Fruit fly (Drosophila melanogaster): ENCODE data around the gene CG31789.

Gene CG31789

DNA sequence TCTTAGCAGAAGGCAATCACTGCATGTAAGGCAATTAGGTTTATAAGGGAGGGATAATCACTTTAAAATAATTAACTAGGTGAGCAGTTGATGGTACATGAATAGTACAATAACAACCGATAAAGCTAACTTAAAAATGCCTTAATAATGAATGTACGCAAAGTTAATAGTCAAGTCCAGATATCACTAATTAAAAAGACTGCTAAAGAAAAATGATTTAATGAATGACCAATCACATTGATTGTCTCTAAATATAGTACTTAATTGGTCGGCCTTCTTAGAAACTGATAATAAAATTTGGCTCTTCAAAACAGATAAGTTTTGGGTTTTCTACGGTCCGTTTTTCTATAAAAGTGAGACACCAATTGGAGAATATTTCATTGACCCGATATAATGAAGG lies at the start of gene CG31789:
Gene CG31789, plus strand, starts transcription at position 380 of the 400 bp plus-strand sequence.
- TF ChIP-seq noc (tag; optimal IDR thresholded peaks at IDR 0.05) = no peak

DNA sequence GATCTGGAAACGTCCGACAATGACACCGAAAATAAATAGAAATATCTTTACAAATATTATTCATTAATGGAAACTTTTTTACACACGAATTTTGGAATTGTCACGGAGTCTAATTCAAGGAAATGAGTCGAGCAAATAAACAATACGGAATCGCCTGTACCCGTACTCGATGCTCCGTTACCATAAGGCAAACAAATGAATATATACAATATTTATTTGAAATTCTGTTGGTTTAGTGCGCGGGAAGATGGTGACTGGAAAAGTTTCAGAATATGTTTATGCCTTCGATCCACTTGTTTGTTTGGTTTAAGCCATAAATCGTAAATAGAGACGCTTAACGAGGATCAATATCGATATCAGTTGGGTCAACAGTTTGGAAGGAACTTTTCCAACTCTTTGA lies 49.3 kb upstream of the CG31789 start:
- TF ChIP-seq noc (tag; optimal IDR thresholded peaks at IDR 0.05) = no peak

DNA sequence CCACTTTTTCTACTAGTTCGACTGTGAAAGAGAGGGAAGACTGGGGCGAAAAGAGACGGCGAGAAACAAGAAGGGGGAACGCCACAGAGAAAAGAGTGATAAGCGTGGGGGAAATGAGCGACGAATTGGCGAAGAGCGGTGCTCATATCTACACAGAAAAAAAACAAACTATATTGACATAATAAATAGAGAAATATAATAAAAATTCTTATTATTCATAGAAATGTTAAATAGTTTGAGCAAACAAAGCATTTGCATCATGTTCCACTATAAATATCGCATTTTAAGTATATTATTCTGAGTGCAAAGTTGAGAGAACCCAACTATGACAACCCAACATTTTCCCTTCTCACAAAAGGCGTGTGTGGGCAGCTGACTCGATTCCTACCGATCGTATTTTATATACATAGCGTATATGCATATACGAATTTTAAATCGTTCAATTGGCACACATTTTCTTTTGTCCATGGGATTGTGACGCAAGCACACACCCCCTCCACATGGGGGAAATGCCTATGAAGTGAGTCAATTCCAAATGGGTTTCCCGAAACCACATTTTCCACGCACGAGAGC lies 47.7 kb upstream of the CG31789 start:
- TF ChIP-seq noc (tag; optimal IDR thresholded peaks at IDR 0.05) = peak; percentile 72

DNA sequence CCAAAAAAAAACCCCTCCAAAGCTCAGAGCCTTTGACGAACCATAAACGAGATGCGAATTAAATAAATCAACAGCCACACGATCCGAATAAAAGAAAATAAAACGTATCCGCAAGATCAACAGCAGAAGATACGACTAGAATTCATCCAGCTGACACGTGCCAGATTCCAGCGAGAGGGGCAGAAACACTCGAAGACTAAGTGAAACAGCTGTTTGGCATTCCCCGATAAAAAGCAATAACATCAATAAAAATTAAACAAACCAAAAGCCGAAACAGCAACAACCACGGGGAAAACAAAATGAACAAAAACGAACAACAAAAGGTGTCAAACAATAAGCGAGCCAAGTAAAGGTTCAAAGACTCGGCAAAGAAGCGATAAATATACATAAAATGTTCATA lies 46.6 kb upstream of the CG31789 start:
- no peak for TF ChIP-seq noc (tag; optimal IDR thresholded peaks at IDR 0.05)

DNA sequence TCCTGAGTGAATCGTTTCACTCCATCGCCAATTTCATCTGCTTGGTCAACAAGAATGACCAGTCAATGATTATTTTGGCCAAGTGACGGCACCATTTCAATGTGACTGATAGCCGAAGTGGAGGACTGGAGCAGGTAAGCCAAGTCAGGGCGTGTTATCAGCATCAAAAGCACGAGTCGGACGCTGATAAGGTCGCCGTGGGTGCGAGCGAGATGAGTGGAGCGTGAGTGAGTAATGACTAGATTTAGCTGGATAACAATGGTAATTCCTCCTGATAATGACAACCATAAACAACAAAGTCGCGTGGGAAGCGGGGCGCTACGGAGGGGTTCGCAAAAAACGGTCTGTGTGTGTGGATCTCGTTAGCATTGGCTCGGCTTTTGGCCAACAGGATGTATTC lies 44.7 kb upstream of the CG31789 start:
- TF ChIP-seq noc (tag; optimal IDR thresholded peaks at IDR 0.05) = peak; percentile 30

DNA sequence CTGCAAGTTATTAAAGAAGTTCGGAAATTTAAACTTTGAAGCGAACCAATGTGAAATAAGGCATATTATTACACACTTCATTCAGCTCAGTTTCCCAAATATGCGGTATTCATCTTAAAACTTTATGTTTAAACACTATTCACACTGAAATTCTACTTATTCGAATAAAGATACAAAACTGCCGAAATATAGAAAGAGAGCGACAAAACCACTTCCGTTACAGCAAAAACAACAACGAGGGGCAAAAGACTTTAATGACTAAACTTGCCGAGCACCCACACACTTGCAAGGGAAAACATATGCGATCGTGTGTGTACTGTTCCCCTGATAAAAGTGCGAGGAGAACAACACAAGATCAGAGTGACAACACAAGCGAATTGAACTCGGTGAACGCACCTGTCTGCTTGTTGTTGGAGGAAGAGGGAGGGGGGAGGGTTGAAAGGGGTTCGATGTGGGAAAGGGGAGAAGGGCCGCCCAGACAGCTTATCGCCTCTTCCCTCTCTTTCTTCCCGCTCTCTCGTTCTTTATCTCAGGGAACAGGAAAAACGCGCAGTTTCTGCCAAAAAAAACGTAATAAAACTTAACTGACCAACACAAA lies 44.1 kb upstream of the CG31789 start:
- peak; percentile 10 for TF ChIP-seq noc (tag; optimal IDR thresholded peaks at IDR 0.05)

DNA sequence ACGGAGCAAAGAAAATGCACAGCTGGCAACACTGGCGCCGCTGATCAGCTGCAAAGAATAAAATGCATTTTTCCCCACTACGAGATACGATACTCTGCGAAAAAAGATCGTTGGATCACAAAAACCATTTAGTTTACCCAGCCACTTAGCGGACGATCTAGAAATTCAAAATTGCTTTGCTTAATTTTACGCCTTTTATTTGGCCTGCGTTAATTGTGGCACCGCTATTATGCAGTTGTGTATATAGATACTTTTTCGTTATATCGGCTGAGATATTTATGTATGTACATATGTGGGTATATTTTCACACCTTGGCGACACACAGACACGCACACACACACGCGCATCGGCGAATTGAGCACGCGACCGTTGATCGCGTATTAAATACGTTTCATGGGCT lies 43.2 kb upstream of the CG31789 start:
- TF ChIP-seq noc (tag; optimal IDR thresholded peaks at IDR 0.05) = no peak

DNA sequence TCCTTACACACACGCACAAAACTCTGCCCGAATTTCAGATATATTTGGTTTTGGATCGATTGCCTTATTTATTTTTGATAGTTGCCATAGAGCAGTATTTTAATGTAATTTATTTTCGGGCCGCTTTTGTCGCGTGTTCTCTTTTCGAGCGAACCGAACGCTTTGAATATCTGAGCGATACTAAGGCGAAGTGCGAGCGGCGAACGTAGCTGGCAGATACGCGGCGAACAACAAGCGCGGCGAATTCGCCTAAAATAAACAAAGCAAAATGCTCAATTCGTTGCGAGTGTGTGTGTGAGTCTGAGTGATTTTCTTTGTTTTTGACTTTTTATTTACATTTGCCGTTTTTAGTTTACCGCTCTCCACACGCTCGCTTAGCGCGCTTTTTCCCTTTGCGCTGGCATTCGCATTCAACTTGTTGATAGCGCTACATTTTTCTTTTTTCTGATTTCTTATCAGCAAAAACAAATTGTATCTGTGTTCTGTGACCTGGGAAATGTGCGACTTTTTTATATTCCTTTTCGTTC lies 42.6 kb upstream of the CG31789 start:
- peak; percentile 10 for TF ChIP-seq noc (tag; optimal IDR thresholded peaks at IDR 0.05)

DNA sequence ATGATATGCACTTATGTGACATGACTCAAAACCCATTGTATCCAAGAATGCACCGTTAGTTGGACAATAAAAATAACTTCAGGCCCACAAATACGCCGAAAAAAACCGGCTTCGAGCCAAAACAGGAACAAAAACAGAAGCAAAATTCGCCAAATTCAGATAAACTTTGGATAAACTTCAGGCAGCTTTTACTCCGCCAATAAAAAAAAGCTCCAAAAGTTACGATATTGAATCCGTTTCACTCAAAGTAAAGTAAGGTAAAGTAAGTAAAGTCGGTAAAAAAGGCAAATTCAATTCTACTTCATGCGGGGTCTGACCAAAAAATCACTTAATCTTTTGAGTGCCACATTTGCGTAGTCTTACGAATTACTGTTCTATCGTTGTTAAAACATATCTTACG lies 41.7 kb upstream of the CG31789 start:
- TF ChIP-seq noc (tag; optimal IDR thresholded peaks at IDR 0.05) = no peak

DNA sequence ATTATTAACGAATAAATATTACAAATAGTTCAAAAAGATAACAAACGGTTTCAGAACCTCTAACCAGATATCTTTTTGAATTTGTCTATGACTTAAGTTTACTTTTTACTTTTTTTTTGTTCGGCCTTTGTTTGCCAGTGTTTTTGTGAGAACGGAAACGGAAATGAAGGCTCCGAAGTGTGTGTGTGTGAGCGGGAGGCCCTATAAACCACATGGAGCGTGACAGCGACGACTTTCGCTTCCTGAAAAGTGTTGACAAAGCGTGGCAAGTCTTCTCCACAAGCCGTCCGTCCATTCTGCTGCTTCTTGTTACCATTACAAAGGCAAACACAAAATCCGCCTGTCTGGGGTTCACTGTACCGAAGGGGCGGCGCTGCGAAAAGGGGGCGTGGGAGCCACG lies 41.3 kb upstream of the CG31789 start:
- TF ChIP-seq noc (tag; optimal IDR thresholded peaks at IDR 0.05) = no peak

DNA sequence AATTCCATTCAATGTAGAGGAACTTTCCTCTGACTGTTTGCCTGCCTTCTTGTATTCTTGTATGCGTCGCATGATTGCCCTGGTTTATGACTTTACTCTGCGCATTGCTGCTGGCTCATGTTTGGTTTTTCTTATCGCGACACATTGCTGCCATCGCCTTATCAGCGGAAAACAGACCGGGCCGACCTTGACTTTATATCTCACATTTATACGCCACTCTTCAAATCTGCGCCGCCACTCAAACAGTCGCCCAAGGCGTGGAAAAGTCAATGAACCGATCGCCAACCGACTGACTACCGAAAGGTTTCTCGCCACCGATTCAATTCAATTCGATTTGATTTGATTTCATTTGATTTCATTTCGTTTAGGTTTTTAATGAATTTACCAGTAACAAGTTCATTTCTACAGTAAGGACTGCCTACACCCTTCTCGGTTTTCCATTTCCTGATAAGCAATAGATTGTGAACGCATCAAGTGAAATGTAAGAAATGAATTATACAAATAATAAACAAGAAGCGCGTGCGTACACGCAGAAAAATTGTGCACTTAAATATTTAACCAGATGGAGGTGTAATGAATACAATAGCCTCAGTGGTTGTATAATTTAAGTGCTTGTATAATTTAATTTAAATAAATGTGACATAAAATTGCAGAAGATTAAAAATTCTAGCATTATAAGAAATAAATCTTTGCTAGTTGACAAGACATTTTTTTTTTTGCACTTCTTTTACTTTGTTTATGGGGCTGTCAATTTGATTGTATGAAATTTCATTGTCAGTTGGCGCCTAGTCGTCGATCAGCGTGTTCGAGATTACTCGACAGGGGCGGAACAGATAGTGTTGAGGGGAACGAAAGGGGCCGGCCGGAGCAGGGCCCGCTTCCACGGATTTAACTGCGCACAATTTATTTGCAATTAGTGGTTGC lies 39.2 kb upstream of the CG31789 start:
- TF ChIP-seq noc (tag; optimal IDR thresholded peaks at IDR 0.05) = peak; percentile 83

DNA sequence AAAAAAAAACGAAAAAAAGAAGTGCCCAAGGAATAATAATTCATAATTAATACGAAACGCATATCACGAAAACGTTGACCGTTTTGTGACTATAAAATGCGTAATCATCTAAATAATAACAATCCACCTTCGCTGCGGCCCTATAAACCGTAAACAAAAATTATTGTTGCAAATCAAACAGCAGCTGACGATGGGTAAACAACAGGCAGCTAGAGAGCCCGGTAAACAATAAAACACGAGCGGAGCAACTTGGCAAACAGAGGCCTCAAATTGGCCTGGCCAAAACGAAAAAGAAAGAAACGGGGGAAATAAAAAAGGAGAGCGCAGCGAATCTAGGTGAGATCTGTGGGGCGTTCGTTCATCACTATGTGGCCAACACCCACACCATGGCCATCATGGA lies 38.2 kb upstream of the CG31789 start:
- peak; percentile 72 for TF ChIP-seq noc (tag; optimal IDR thresholded peaks at IDR 0.05)

DNA sequence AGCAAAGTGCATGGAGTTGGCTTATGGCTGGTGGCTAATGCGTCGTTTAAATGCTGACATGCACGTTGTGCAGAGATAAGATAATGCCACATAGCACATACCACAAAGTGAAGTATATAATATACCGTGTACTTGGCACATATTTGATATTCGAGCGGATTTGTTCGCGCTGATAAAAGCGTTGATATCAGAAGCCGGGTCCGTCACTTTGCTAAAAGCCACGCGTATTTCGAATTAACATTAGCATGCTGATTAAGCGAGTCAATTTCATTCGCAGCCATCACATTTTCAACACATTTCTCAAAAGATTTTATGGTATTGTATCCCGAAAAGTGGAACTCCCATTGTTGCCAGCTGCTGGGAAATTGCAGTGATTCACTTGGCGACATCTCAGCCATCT lies 37.0 kb upstream of the CG31789 start:
- TF ChIP-seq noc (tag; optimal IDR thresholded peaks at IDR 0.05) = no peak

DNA sequence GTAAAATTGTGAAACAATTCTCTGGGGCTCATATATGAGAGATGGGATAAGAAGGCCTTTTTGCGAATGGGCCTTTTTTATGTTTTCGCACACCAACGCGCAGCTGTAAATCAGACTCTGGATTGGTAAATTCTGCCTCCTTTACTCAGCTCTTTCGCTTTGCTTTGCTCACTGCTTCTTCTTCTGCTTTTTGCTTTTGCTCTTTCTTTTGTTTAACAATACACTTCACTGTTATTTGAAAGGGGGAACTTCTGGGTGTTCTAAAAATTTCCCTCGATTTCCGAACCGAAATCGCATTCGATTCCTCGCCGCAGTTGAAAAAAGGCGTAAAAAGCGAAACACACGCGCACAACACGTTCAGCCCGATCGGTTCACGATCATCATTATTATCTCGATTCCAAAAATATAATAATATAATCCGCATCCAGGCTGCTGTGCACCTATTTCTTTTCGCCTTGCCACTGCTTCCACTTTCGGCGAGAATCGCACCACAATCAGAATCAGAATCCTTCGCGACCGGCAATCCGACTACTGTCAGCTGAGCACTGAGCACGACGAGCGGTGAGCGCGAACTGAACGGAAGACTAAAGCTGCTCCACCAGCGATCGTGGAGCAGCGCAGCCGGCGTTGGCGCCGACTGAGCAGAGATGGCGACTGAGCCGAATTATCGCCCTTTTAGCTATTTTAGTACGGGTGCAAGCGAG lies 33.9 kb upstream of the CG31789 start:
- peak; percentile 26 for TF ChIP-seq noc (tag; optimal IDR thresholded peaks at IDR 0.05)

DNA sequence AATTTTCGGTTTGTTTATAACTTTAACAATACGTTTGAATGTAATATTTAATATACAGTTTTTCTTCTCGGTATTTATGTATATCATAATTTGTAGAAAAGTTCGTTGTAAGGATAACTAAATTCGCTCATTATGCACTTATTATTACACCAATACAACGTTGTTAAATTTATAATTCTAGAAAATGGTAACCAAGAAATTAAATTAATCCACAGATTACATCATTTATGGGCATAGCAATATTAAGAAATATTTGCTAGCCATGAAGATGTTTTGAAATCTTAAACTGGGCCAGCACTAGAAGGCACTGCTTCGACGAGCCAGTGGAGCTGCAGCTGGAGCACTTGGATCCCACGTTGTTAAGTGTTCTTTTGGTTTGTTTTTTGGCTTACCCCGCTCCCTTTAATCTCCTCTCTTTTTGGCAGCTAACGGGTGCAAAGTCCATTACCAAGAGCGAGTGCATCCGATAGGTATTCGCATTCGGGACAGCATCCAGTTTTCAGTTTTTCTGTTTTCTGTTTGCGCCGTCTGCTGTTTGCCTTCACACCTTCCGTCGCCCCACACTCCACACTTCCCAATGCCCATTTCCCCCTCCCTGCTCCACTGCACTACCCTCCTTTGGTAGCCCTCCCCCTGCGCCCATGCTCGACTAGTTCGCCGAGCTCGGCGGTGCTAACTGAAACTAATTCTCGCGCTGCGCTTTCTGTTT lies 33.1 kb upstream of the CG31789 start:
- TF ChIP-seq noc (tag; optimal IDR thresholded peaks at IDR 0.05) = no peak
